Fruit fly (Drosophila melanogaster) whole organism, embryonic: ENCODE measurements around the gene CG5172.

Experiments
- Ada2b ChIP-seq: fragments of 200-800 bp; sonication (Bioruptor generic); IDR thresholded peaks from 2 replicates; pipeline ENCODE4 v1.3.6; 2022; ENCODE audit warnings: missing biosample characterization, missing genetic modification characterization
- Atf6 ChIP-seq: fragments of 200-800 bp; sonication (Bioruptor generic); IDR thresholded peaks from 2 replicates; pipeline ENCODE4 v1.3.6; 2022; ENCODE audit warnings: missing biosample characterization, missing genetic modification characterization
- CG10267 ChIP-seq: fragments of 200-800 bp; sonication (Bioruptor generic); optimal IDR thresholded peaks from 2 replicates; lab custom pipeline; 2018; ENCODE audit warnings: missing biosample characterization, mild to moderate bottlenecking, missing genetic modification characterization, moderate library complexity
- CG10274 ChIP-seq: fragments of 200-800 bp; sonication (Bioruptor generic); optimal IDR thresholded peaks from 3 replicates; lab custom pipeline; 2017; ENCODE audit warnings: missing biosample characterization, mild to moderate bottlenecking, missing genetic modification characterization
- CG1233 ChIP-seq: fragments of 200-800 bp; sonication (Bioruptor generic); optimal IDR thresholded peaks from 4 replicates; lab custom pipeline; 2018; ENCODE audit warnings: missing biosample characterization, mild to moderate bottlenecking, missing genetic modification characterization
- CG15269 ChIP-seq: fragments of 200-800 bp; sonication (Bioruptor generic); optimal IDR thresholded peaks from 2 replicates; lab custom pipeline; 2018; ENCODE audit warnings: missing biosample characterization, mild to moderate bottlenecking, missing genetic modification characterization, moderate library complexity
- CG16863 ChIP-seq: fragments of 200-800 bp; sonication (Bioruptor generic); optimal IDR thresholded peaks from 3 replicates; lab custom pipeline; 2016; ENCODE audit warnings: missing biosample characterization, missing genetic modification characterization
- CG17385 ChIP-seq: fragments of 200-800 bp; sonication (Bioruptor generic); optimal IDR thresholded peaks from 3 replicates; lab custom pipeline; 2018; ENCODE audit warnings: missing biosample characterization, mild to moderate bottlenecking, missing genetic modification characterization
- CG18599 ChIP-seq: fragments of 200-800 bp; sonication (Bioruptor generic); optimal IDR thresholded peaks from 3 replicates; lab custom pipeline; 2017; ENCODE audit warnings: missing biosample characterization, missing genetic modification characterization, mild to moderate bottlenecking, moderate library complexity, missing genetic modification reagents
- CG2875 ChIP-seq: fragments of 200-800 bp; sonication (Bioruptor generic); optimal IDR thresholded peaks from 2 replicates; lab custom pipeline; 2017; ENCODE audit warnings: missing biosample characterization, mild to moderate bottlenecking, missing genetic modification characterization, missing genetic modification reagents
- CG32532 ChIP-seq: fragments of 200-800 bp; sonication (Bioruptor generic); IDR thresholded peaks from 2 replicates; pipeline ENCODE4 v1.3.6; 2022; ENCODE audit warnings: missing biosample characterization, missing genetic modification characterization
- CG34224 ChIP-seq: fragments of 200-800 bp; sonication (Bioruptor generic); IDR thresholded peaks from 3 replicates; pipeline ENCODE4 v1.3.6; 2022; ENCODE audit warnings: missing biosample characterization, missing genetic modification characterization; ENCODE audit not compliant: partially characterized antibody
- CG43689 ChIP-seq: fragments of 200-800 bp; sonication (Bioruptor generic); IDR thresholded peaks from 2 replicates; pipeline ENCODE4 v1.3.6; 2022; ENCODE audit warnings: missing biosample characterization, missing genetic modification characterization
- CG4707 ChIP-seq: fragments of 200-800 bp; sonication (Bioruptor generic); optimal IDR thresholded peaks from 2 replicates; lab custom pipeline; 2018; ENCODE audit warnings: missing biosample characterization, mild to moderate bottlenecking, missing genetic modification characterization, moderate library complexity
- CG7928 ChIP-seq: fragments of 200-800 bp; sonication (Bioruptor generic); optimal IDR thresholded peaks from 2 replicates; lab custom pipeline; 2017; ENCODE audit warnings: missing biosample characterization, mild to moderate bottlenecking, missing genetic modification characterization
- CG8290 ChIP-seq, 3 experiments: fragments of 200-800 bp; sonication (Bioruptor generic); optimal IDR thresholded peaks; 2 replicates each; lab custom pipeline; 2016 to 2019; ENCODE audit warnings: missing biosample characterization in 3 of 3, missing genetic modification characterization in 3 of 3, mild to moderate bottlenecking in 2 of 3, moderate library complexity in 1 of 3
- Dad ChIP-seq: fragments of 200-800 bp; sonication (Bioruptor generic); optimal IDR thresholded peaks from 3 replicates; lab custom pipeline; 2016; ENCODE audit warnings: missing biosample characterization, missing genetic modification characterization
- Doc3 ChIP-seq: fragments of 200-800 bp; sonication (Bioruptor generic); IDR thresholded peaks from 3 replicates; pipeline ENCODE4 v1.3.6; 2022; ENCODE audit warnings: missing biosample characterization, missing genetic modification characterization; ENCODE audit not compliant: partially characterized antibody
- Gsc ChIP-seq: fragments of 200-800 bp; sonication (Bioruptor generic); IDR thresholded peaks from 2 replicates; pipeline ENCODE4 v1.3.6; 2022; ENCODE audit warnings: missing biosample characterization, missing genetic modification characterization
- Gug ChIP-seq: fragments of 200-800 bp; sonication (Bioruptor generic); IDR thresholded peaks from 4 replicates; pipeline ENCODE4 v1.3.6; 2022; ENCODE audit warnings: missing biosample characterization, missing genetic modification characterization
- HLH54F ChIP-seq: fragments of 200-800 bp; sonication (Bioruptor generic); optimal IDR thresholded peaks from 3 replicates; lab custom pipeline; 2016; ENCODE audit warnings: missing biosample characterization, missing genetic modification characterization
- HLHmδ ChIP-seq: fragments of 200-800 bp; sonication (Bioruptor generic); optimal IDR thresholded peaks from 2 replicates; lab custom pipeline; 2018; ENCODE audit warnings: missing biosample characterization, mild to moderate bottlenecking, missing genetic modification characterization, moderate library complexity
- Hr3 ChIP-seq: fragments of 200-800 bp; sonication (Bioruptor generic); optimal IDR thresholded peaks from 3 replicates; lab custom pipeline; 2016; ENCODE audit warnings: missing biosample characterization, missing genetic modification characterization
- Lpt ChIP-seq: fragments of >200 bp; optimal IDR thresholded peaks from 2 replicates; lab custom pipeline; 2018; ENCODE audit warnings: missing biosample characterization, missing genetic modification characterization
- MBD-R2 ChIP-seq: fragments of 200-800 bp; sonication (Bioruptor generic); IDR thresholded peaks from 2 replicates; pipeline ENCODE4 v1.3.6; 2022; ENCODE audit warnings: missing biosample characterization, missing genetic modification characterization
- Ravus ChIP-seq: fragments of 200-800 bp; sonication (Bioruptor generic); IDR thresholded peaks from 2 replicates; pipeline ENCODE4 v1.3.6; 2022; ENCODE audit warnings: missing biosample characterization, missing genetic modification characterization
- ase ChIP-seq: fragments of 200-800 bp; sonication (Bioruptor generic); IDR thresholded peaks from 3 replicates; pipeline ENCODE4 v1.3.6; 2022; ENCODE audit warnings: missing biosample characterization, missing genetic modification characterization
- br ChIP-seq: fragments of >200 bp; optimal IDR thresholded peaks from 2 replicates; lab custom pipeline; 2017
- btn ChIP-seq: fragments of 200-800 bp; sonication (Bioruptor generic); optimal IDR thresholded peaks from 2 replicates; lab custom pipeline; 2016; ENCODE audit warnings: missing biosample characterization, missing genetic modification characterization
- cas ChIP-seq: fragments of 200-800 bp; sonication (Bioruptor generic); IDR thresholded peaks from 2 replicates; pipeline ENCODE4 v1.3.6; 2022; ENCODE audit warnings: missing biosample characterization, missing genetic modification characterization
- caup ChIP-seq: fragments of 200-800 bp; sonication (Bioruptor generic); optimal IDR thresholded peaks from 3 replicates; lab custom pipeline; 2017; ENCODE audit warnings: missing biosample characterization, mild to moderate bottlenecking, missing genetic modification characterization, moderate library complexity; ENCODE audit not compliant: severe bottlenecking
- chif ChIP-seq, 2 experiments: fragments of 200-800 bp; sonication (Bioruptor generic); optimal IDR thresholded peaks; 3 replicates each; lab custom pipeline; 2016; ENCODE audit warnings: missing biosample characterization in 2 of 2, missing genetic modification characterization in 2 of 2
- eve ChIP-seq, 2 experiments: fragments of >200 bp; optimal IDR thresholded peaks; 2 replicates each; lab custom pipeline; 2017; ENCODE audit warnings: missing biosample characterization in 2 of 2, missing genetic modification characterization in 2 of 2
- exex ChIP-seq: fragments of 200-800 bp; sonication (Bioruptor generic); optimal IDR thresholded peaks from 4 replicates; lab custom pipeline; 2018; ENCODE audit warnings: missing biosample characterization, mild to moderate bottlenecking, missing genetic modification characterization, moderate library complexity
- eyg ChIP-seq: fragments of 200-800 bp; sonication (Bioruptor generic); optimal IDR thresholded peaks from 3 replicates; lab custom pipeline; 2016; ENCODE audit warnings: missing biosample characterization, missing genetic modification characterization
- gce ChIP-seq: fragments of 200-800 bp; sonication (Bioruptor generic); IDR thresholded peaks from 3 replicates; pipeline ENCODE4 v1.3.6; 2022; ENCODE audit warnings: missing biosample characterization, missing genetic modification characterization
- gem ChIP-seq: fragments of 200-800 bp; sonication (Bioruptor generic); optimal IDR thresholded peaks from 2 replicates; lab custom pipeline; 2019; ENCODE audit warnings: missing biosample characterization, mild to moderate bottlenecking, missing genetic modification characterization, moderate library complexity
- hkb ChIP-seq, 2 experiments: fragments of 200-800 bp in 1 of 2; fragments of >200 bp in 1 of 2; sonication (Bioruptor generic) in 1 of 2; IDR thresholded peaks in 1 of 2; optimal IDR thresholded peaks in 1 of 2; 2 replicates each; pipeline versions ENCODE4 v1.3.6 to Lab custom; 2017 to 2022; ENCODE audit warnings: missing biosample characterization in 1 of 2, missing genetic modification characterization in 1 of 2
- hth ChIP-seq: fragments of >200 bp; optimal IDR thresholded peaks from 2 replicates; lab custom pipeline; 2017; ENCODE audit warnings: inconsistent platforms
- lmd ChIP-seq: fragments of 200-800 bp; sonication (Bioruptor generic); IDR thresholded peaks from 2 replicates; pipeline ENCODE4 v1.3.6; 2022; ENCODE audit warnings: missing biosample characterization, missing genetic modification characterization
- p53 ChIP-seq: fragments of 200-800 bp; sonication (Bioruptor generic); optimal IDR thresholded peaks from 2 replicates; lab custom pipeline; 2016; ENCODE audit warnings: missing biosample characterization, missing genetic modification characterization
- pho ChIP-seq: fragments of 200-800 bp; sonication (Bioruptor generic); optimal IDR thresholded peaks from 2 replicates; lab custom pipeline; 2016; ENCODE audit warnings: missing biosample characterization, missing genetic modification characterization
- salm ChIP-seq: fragments of 200-800 bp; sonication (Bioruptor generic); optimal IDR thresholded peaks from 2 replicates; lab custom pipeline; 2018; ENCODE audit warnings: missing biosample characterization, mild to moderate bottlenecking, missing genetic modification characterization
- sd ChIP-seq: fragments of 200-800 bp; sonication (Bioruptor generic); optimal IDR thresholded peaks from 3 replicates; lab custom pipeline; 2018; ENCODE audit warnings: missing biosample characterization, mild to moderate bottlenecking, missing genetic modification characterization, moderate library complexity
- sisA ChIP-seq: fragments of 200-800 bp; sonication (Bioruptor generic); IDR thresholded peaks from 2 replicates; pipeline ENCODE4 v1.3.6; 2022; ENCODE audit warnings: missing biosample characterization, missing genetic modification characterization
- toy ChIP-seq: fragments of 200-800 bp; sonication (Bioruptor generic); IDR thresholded peaks from 2 replicates; pipeline ENCODE4 v1.3.6; 2022; ENCODE audit warnings: missing biosample characterization, missing genetic modification characterization
- trh ChIP-seq: fragments of 200-800 bp; sonication (Bioruptor generic); optimal IDR thresholded peaks from 2 replicates; lab custom pipeline; 2016; ENCODE audit warnings: missing biosample characterization, missing genetic modification characterization

CG5172 gene

DNA sequence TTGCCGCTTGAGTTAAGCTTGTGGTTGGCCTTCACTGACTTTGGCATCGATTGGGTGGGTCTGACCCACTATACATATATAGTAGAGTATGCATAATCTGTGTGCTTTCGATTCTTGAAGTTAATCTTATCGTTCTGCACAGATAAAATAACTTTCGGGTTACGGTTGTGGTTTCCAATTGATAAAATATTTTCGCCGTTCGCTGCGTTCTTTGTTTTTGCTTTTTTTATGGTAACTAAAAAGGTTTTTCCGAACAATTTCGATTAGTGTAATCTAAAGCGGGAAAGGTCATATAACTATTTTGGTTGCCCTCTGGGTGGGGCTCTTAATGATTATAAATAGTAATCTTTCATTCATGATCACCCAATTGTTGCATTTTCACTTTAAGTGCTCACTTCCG lies 40.7 kb upstream of the CG5172 start:
- TF ChIP-seq exex (tag; lab: Kevin White, UChicago), result peak; percentile 62
- TF ChIP-seq br, result no peak
- TF ChIP-seq salm (tag; lab: Kevin White, UChicago), result no peak
- peak; percentile 75 for TF ChIP-seq sd (tag; lab: Kevin White, UChicago)

DNA sequence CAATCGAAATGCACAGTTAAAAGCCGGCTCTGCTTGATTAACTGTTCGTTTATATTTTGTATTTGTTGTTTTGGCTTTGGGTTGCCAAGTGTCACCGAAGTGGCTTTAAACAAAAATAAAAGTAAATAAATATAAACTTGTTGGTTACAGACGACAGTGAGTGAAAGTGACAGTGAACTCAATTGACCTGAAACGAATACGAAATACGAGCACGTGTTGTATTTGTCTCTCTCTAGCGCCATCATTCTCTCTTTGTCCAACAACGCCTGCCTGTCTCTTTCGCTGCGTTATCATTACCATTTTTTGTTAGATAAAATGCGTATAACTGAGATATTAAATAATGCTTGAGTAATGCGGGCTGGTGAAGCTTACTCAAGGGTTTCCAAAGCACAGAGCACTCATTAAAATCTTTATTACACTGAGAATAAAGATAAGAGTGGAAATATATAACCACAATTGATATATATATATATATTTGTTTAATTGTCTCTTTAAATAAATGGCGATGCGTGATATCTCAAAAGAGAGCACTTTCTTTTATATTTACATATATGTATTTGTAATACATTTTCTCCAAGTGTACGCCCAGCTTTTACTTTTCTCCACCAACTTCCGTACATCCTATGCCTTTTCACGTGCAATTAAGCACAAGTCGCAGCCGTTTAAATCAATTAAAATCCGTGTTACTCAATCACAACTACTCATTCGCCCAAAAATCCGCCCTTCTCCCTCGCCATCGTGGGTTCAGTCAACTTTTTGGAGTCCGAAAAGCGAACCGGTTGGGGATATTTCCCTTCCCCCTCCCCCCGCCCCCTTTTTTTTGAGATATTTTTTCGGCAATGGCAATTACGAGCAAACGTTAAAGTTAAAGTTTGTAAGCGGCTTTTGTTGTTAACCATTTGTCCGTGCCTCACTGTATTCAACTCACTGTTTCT lies 39.7 kb upstream of the CG5172 start:
- peak; percentile 34; the same call in 1 of the 2 replicates for TF ChIP-seq sisA (GFP tag; lab: Robert Waterston, UW)
- TF ChIP-seq p53 (GFP tag; lab: Kevin White, UChicago), result no peak
- TF ChIP-seq hkb (optimal IDR thresholded peaks at IDR 0.05; lab: Kevin White, UChicago), result no peak
- TF ChIP-seq hkb (GFP tag; IDR thresholded peaks at IDR 0.05; lab: Robert Waterston, UW), result peak; percentile 52; the same call in 1 of the 2 replicates
- no peak for TF ChIP-seq CG34224 (GFP tag; lab: Robert Waterston, UW)
- TF ChIP-seq hth (lab: Kevin White, UChicago), result no peak
- TF ChIP-seq Lpt (GFP tag; lab: Kevin White, UChicago), result no peak
- peak; percentile 59 for TF ChIP-seq gem (tag; lab: Kevin White, UChicago)
- TF ChIP-seq cas (GFP tag; lab: Robert Waterston, UW), result no peak
- TF ChIP-seq CG43689 (GFP tag; lab: Robert Waterston, UW), result no peak
- no peak for TF ChIP-seq eve (GFP tag; optimal IDR thresholded peaks at IDR 0.05; lab: Kevin White, UChicago)
- no peak for TF ChIP-seq ase (GFP tag; lab: Robert Waterston, UW)
- TF ChIP-seq CG17385, result peak; percentile 3
- TF ChIP-seq Gsc, result no peak
- no peak for TF ChIP-seq toy (GFP tag; lab: Robert Waterston, UW)
- no peak for TF ChIP-seq Dad (GFP tag; lab: Kevin White, UChicago)
- peak; percentile 16 for TF ChIP-seq CG15269
- TF ChIP-seq MBD-R2 (GFP tag; lab: Robert Waterston, UW), result no peak
- no peak for TF ChIP-seq trh (GFP tag; lab: Kevin White, UChicago)
- TF ChIP-seq CG32532, result peak; percentile 36; the same call in 1 of the 2 replicates
- no peak for TF ChIP-seq CG7928
- TF ChIP-seq lmd (GFP tag; lab: Robert Waterston, UW), result peak; percentile 24; the same call in 1 of the 2 replicates
- TF ChIP-seq gce (GFP tag; lab: Robert Waterston, UW), result no peak
- TF ChIP-seq HLH54F, result no peak
- no peak for TF ChIP-seq CG10274 (GFP tag; lab: Kevin White, UChicago)
- no peak for TF ChIP-seq CG2875
- TF ChIP-seq Atf6 (GFP tag; lab: Robert Waterston, UW), result no peak
- no peak for TF ChIP-seq Ravus (GFP tag; lab: Robert Waterston, UW)
- no peak for TF ChIP-seq CG8290 (GFP tag; optimal IDR thresholded peaks at IDR 0.05; lab: Kevin White, UChicago)
- no peak for TF ChIP-seq CG8290 (tag; optimal IDR thresholded peaks at IDR 0.05; lab: Kevin White, UChicago)
- 0 out of 2 replicates have a peak, but pooled peaks have one; percentile 28 for TF ChIP-seq Ada2b (GFP tag; lab: Robert Waterston, UW)
- no peak for TF ChIP-seq HLHmδ (GFP tag; lab: Kevin White, UChicago)
- TF ChIP-seq CG16863, result no peak
- no peak for TF ChIP-seq CG4707 (GFP tag; lab: Kevin White, UChicago)
- TF ChIP-seq CG1233 (GFP tag; lab: Kevin White, UChicago), result peak; percentile 6
- no peak for TF ChIP-seq chif (GFP tag; optimal IDR thresholded peaks at IDR 0.05; lab: Kevin White, UChicago)
- TF ChIP-seq Gug (GFP tag; lab: Robert Waterston, UW), result no peak
- no peak for TF ChIP-seq pho
- TF ChIP-seq eyg (GFP tag; lab: Kevin White, UChicago), result no peak
- no peak for TF ChIP-seq Hr3 (GFP tag; lab: Kevin White, UChicago)
- no peak for TF ChIP-seq Doc3 (GFP tag; lab: Robert Waterston, UW)
- TF ChIP-seq caup (GFP tag; lab: Kevin White, UChicago), result peak; percentile 1
- peak; percentile 3 for TF ChIP-seq CG10267
- no peak for TF ChIP-seq btn (GFP tag; lab: Kevin White, UChicago)
- peak; percentile 22 for TF ChIP-seq CG18599 (GFP tag; lab: Kevin White, UChicago)
